Fruit fly (Drosophila melanogaster): ENCODE measurements around the gene CG42525.

dm6 chr3L:3177872-3178271 is 11.7 kb downstream of the CG42525 start:
- TF ChIP-seq woc (GFP tag; optimal IDR thresholded peaks at IDR 0.05) (no peak), HLH106 (tag; optimal IDR thresholded peaks at IDR 0.05) (no peak), psq (GFP tag; optimal IDR thresholded peaks at IDR 0.05) (no peak), h (GFP tag; optimal IDR thresholded peaks at IDR 0.05) (no peak), Dif (GFP tag; optimal IDR thresholded peaks at IDR 0.05; ENCODE audit: partially characterized antibody) (no peak), br (GFP tag; optimal IDR thresholded peaks at IDR 0.05) (no peak), OdsH (GFP tag; optimal IDR thresholded peaks at IDR 0.05) (no peak), ey (GFP tag; optimal IDR thresholded peaks at IDR 0.05) (no peak), usp (GFP tag; optimal IDR thresholded peaks at IDR 0.05) (no peak), Hr83 (GFP tag; optimal IDR thresholded peaks at IDR 0.05; ENCODE audit: poor library complexity, severe bottlenecking) (no peak), Hnf4 (GFP tag; optimal IDR thresholded peaks at IDR 0.05) (no peak), Myc (optimal IDR thresholded peaks at IDR 0.05) (no peak), CrebA (GFP tag; optimal IDR thresholded peaks at IDR 0.05; ENCODE audit: borderline replicate concordance) (no peak), fru (GFP tag; optimal IDR thresholded peaks at IDR 0.05) (no peak)
